Worm (Caenorhabditis elegans) whole organism, L4/young adult: Measurements from ENCODE around the gene T01B4.3.

Experiments used
- dao-5 ChIP-seq: sonication (generic microtip); optimal IDR thresholded peaks from 2 replicates; lab custom pipeline; 2016; ENCODE audit warnings: missing genotype, missing genetic modification characterization, moderate library complexity, missing compliant biosample characterization
- him-1 ChIP-seq: sonication (generic microtip); optimal IDR thresholded peaks from 2 replicates; lab custom pipeline; 2016; ENCODE audit warnings: missing genotype, missing genetic modification reagents, missing genetic modification characterization, missing compliant biosample characterization

ce11 chrX:16290536-16290935, 27.0 kb downstream of the T01B4.3 start:
- no peak for TF ChIP-seq him-1 (tag; lab: Kevin White, UChicago)
- TF ChIP-seq dao-5 (tag; lab: Kevin White, UChicago), result no peak
